Fruit fly (Drosophila melanogaster) whole organism, prepupa: ENCODE data around the gene CG5800.

Experiments
- Blimp-1 ChIP-seq: fragments of 200-800 bp; sonication (Bioruptor generic); optimal IDR thresholded peaks from 3 replicates; lab custom pipeline; 2017; ENCODE audit warnings: missing biosample characterization, missing genetic modification characterization, mild to moderate bottlenecking, moderate library complexity, missing genetic modification reagents
- CG10631 ChIP-seq: fragments of 200-800 bp; sonication (Bioruptor generic); optimal IDR thresholded peaks from 2 replicates; lab custom pipeline; 2016; ENCODE audit warnings: missing biosample characterization, missing genetic modification characterization
- CG10669 ChIP-seq: fragments of 200-800 bp; sonication (Bioruptor generic); optimal IDR thresholded peaks from 3 replicates; lab custom pipeline; 2018; ENCODE audit warnings: missing biosample characterization, mild to moderate bottlenecking, missing genetic modification characterization, moderate library complexity
- CG11294 ChIP-seq: fragments of 200-800 bp; sonication (Bioruptor generic); IDR thresholded peaks from 2 replicates; pipeline ENCODE4 v1.3.6; 2022; ENCODE audit warnings: missing biosample characterization, missing genetic modification characterization
- CG11902 ChIP-seq: fragments of 200-800 bp; sonication (Bioruptor generic); optimal IDR thresholded peaks from 3 replicates; lab custom pipeline; 2016; ENCODE audit warnings: missing biosample characterization, missing genetic modification characterization
- CG15336 ChIP-seq: fragments of 200-800 bp; sonication (Bioruptor generic); IDR thresholded peaks from 2 replicates; pipeline ENCODE4 v1.3.6; 2022; ENCODE audit warnings: missing biosample characterization, missing genetic modification characterization
- CG16779 ChIP-seq: fragments of 200-800 bp; sonication (Bioruptor generic); optimal IDR thresholded peaks from 3 replicates; lab custom pipeline; 2017; ENCODE audit warnings: missing biosample characterization, mild to moderate bottlenecking, missing genetic modification characterization
- CG3032 ChIP-seq: fragments of 200-800 bp; optimal IDR thresholded peaks from 2 replicates; lab custom pipeline; 2019; ENCODE audit warnings: missing biosample characterization, mild to moderate bottlenecking, missing genetic modification characterization, moderate library complexity
- CG31627 ChIP-seq: fragments of 200-800 bp; sonication (Bioruptor generic); optimal IDR thresholded peaks from 3 replicates; lab custom pipeline; 2016; ENCODE audit warnings: missing biosample characterization, missing genetic modification characterization
- CG32006 ChIP-seq: fragments of 200-800 bp; sonication (Bioruptor generic); optimal IDR thresholded peaks from 3 replicates; lab custom pipeline; 2017; ENCODE audit warnings: missing biosample characterization, mild to moderate bottlenecking, missing genetic modification characterization
- CG34406 ChIP-seq: fragments of 200-800 bp; sonication (Bioruptor generic); optimal IDR thresholded peaks from 3 replicates; lab custom pipeline; 2016; ENCODE audit warnings: missing biosample characterization, missing genetic modification characterization
- CG3919 ChIP-seq: fragments of 200-800 bp; sonication (Bioruptor generic); optimal IDR thresholded peaks from 3 replicates; lab custom pipeline; 2016; ENCODE audit warnings: missing biosample characterization, missing genetic modification characterization
- CG4318 ChIP-seq: fragments of 200-800 bp; sonication (Bioruptor generic); optimal IDR thresholded peaks from 3 replicates; lab custom pipeline; 2017; ENCODE audit warnings: missing biosample characterization, mild to moderate bottlenecking, missing genetic modification characterization
- CG6163 ChIP-seq: fragments of 200-800 bp; sonication (Bioruptor generic); IDR thresholded peaks from 3 replicates; pipeline ENCODE4 v1.3.6; 2022; ENCODE audit warnings: missing biosample characterization, missing genetic modification characterization
- CG6792 ChIP-seq: fragments of 200-800 bp; sonication (Bioruptor generic); optimal IDR thresholded peaks from 3 replicates; lab custom pipeline; 2016; ENCODE audit warnings: missing biosample characterization, missing genetic modification characterization
- CG6808 ChIP-seq: fragments of 200-800 bp; sonication (Bioruptor generic); optimal IDR thresholded peaks from 3 replicates; lab custom pipeline; 2017; ENCODE audit warnings: missing biosample characterization, missing genetic modification characterization, mild to moderate bottlenecking, moderate library complexity, missing genetic modification reagents
- CG6854 ChIP-seq: fragments of 200-800 bp; sonication (Bioruptor generic); optimal IDR thresholded peaks from 2 replicates; lab custom pipeline; 2017; ENCODE audit warnings: missing biosample characterization, mild to moderate bottlenecking, missing genetic modification characterization
- CG7368 ChIP-seq: fragments of 200-800 bp; sonication (Bioruptor generic); optimal IDR thresholded peaks from 3 replicates; lab custom pipeline; 2016; ENCODE audit warnings: missing biosample characterization, missing genetic modification characterization
- CG8119 ChIP-seq: fragments of 200-800 bp; sonication (Bioruptor generic); IDR thresholded peaks from 3 replicates; pipeline ENCODE4 v1.3.6; 2022; ENCODE audit warnings: missing biosample characterization, missing genetic modification characterization
- CG8319 ChIP-seq: fragments of 200-800 bp; sonication (Bioruptor generic); optimal IDR thresholded peaks from 3 replicates; lab custom pipeline; 2016; ENCODE audit warnings: missing biosample characterization, missing genetic modification characterization
- CG8632 ChIP-seq: fragments of 200-800 bp; sonication (Bioruptor generic); optimal IDR thresholded peaks from 3 replicates; lab custom pipeline; 2016; ENCODE audit warnings: missing biosample characterization, missing genetic modification characterization
- CG9139 ChIP-seq: fragments of 200-800 bp; sonication (Bioruptor generic); optimal IDR thresholded peaks from 3 replicates; lab custom pipeline; 2017; ENCODE audit warnings: missing biosample characterization, mild to moderate bottlenecking, missing genetic modification characterization
- Eip93F ChIP-seq: fragments of 200-800 bp; sonication (Bioruptor generic); optimal IDR thresholded peaks from 2 replicates; lab custom pipeline; 2016; ENCODE audit warnings: missing biosample characterization, mild to moderate bottlenecking, missing genetic modification characterization
- Ets96B ChIP-seq: fragments of 200-800 bp; optimal IDR thresholded peaks from 2 replicates; lab custom pipeline; 2019; ENCODE audit warnings: missing biosample characterization, mild to moderate bottlenecking, missing genetic modification characterization, moderate library complexity
- Hr39 ChIP-seq: fragments of 200-800 bp; sonication (Bioruptor generic); optimal IDR thresholded peaks from 2 replicates; lab custom pipeline; 2016; ENCODE audit warnings: missing biosample characterization, missing genetic modification characterization
- Hr4 ChIP-seq: fragments of 200-800 bp; sonication (Bioruptor generic); optimal IDR thresholded peaks from 3 replicates; lab custom pipeline; 2016; ENCODE audit warnings: missing biosample characterization, missing genetic modification characterization
- Lpt ChIP-seq: fragments of 200-800 bp; sonication (Bioruptor generic); optimal IDR thresholded peaks from 3 replicates; lab custom pipeline; 2016; ENCODE audit warnings: missing biosample characterization, missing genetic modification characterization
- Met ChIP-seq: fragments of 200-800 bp; sonication (Bioruptor generic); optimal IDR thresholded peaks from 3 replicates; lab custom pipeline; 2016; ENCODE audit warnings: missing biosample characterization, missing genetic modification characterization
- OdsH ChIP-seq: fragments of 200-800 bp; sonication (Bioruptor generic); optimal IDR thresholded peaks from 3 replicates; lab custom pipeline; 2016; ENCODE audit warnings: missing biosample characterization, missing genetic modification characterization
- Sox102F ChIP-seq: fragments of 200-800 bp; sonication (Bioruptor generic); optimal IDR thresholded peaks from 2 replicates; lab custom pipeline; 2016; ENCODE audit warnings: missing biosample characterization, mild to moderate bottlenecking, missing genetic modification characterization
- Sox14 ChIP-seq: fragments of 200-800 bp; sonication (Bioruptor generic); optimal IDR thresholded peaks from 3 replicates; lab custom pipeline; 2016; ENCODE audit warnings: missing biosample characterization, missing genetic modification characterization
- Sox15 ChIP-seq: fragments of 200-800 bp; sonication (Bioruptor generic); optimal IDR thresholded peaks from 3 replicates; lab custom pipeline; 2016; ENCODE audit warnings: missing biosample characterization, missing genetic modification characterization
- achi ChIP-seq: fragments of 200-800 bp; sonication (Bioruptor generic); optimal IDR thresholded peaks from 3 replicates; lab custom pipeline; 2016; ENCODE audit warnings: missing biosample characterization, missing genetic modification characterization
- acj6 ChIP-seq: fragments of 200-800 bp; sonication (Bioruptor generic); optimal IDR thresholded peaks from 3 replicates; lab custom pipeline; 2016; ENCODE audit warnings: missing biosample characterization, missing genetic modification characterization
- cyc ChIP-seq: fragments of 200-800 bp; sonication (Bioruptor generic); optimal IDR thresholded peaks from 3 replicates; lab custom pipeline; 2016; ENCODE audit warnings: missing biosample characterization, missing genetic modification characterization
- dsx ChIP-seq: fragments of 200-800 bp; optimal IDR thresholded peaks from 3 replicates; lab custom pipeline; 2019; ENCODE audit warnings: missing biosample characterization, mild to moderate bottlenecking, missing genetic modification characterization, moderate library complexity; ENCODE audit not compliant: poor library complexity, severe bottlenecking
- eg ChIP-seq: fragments of 200-800 bp; sonication (Bioruptor generic); IDR thresholded peaks from 3 replicates; pipeline ENCODE4 v1.3.6; 2022; ENCODE audit warnings: missing biosample characterization, missing genetic modification characterization
- esn ChIP-seq: fragments of 200-800 bp; sonication (Bioruptor generic); optimal IDR thresholded peaks from 2 replicates; lab custom pipeline; 2016; ENCODE audit warnings: missing biosample characterization, mild to moderate bottlenecking, missing genetic modification characterization, moderate library complexity
- fd59A ChIP-seq: fragments of 200-800 bp; sonication (Bioruptor generic); optimal IDR thresholded peaks from 2 replicates; lab custom pipeline; 2017; ENCODE audit warnings: missing biosample characterization, mild to moderate bottlenecking, missing genetic modification characterization, missing genetic modification reagents
- fd85E ChIP-seq: fragments of 200-800 bp; sonication (Bioruptor generic); optimal IDR thresholded peaks from 3 replicates; lab custom pipeline; 2016; ENCODE audit warnings: missing biosample characterization, missing genetic modification characterization
- fkh ChIP-seq: fragments of 200-800 bp; sonication (Bioruptor generic); optimal IDR thresholded peaks from 3 replicates; lab custom pipeline; 2017; ENCODE audit warnings: missing biosample characterization, mild to moderate bottlenecking, missing genetic modification characterization, moderate library complexity
- lz ChIP-seq: fragments of 200-800 bp; sonication (Bioruptor generic); optimal IDR thresholded peaks from 3 replicates; lab custom pipeline; 2016; ENCODE audit warnings: missing biosample characterization, missing genetic modification characterization
- net ChIP-seq: fragments of 200-800 bp; sonication (Bioruptor generic); optimal IDR thresholded peaks from 3 replicates; lab custom pipeline; 2016; ENCODE audit warnings: missing biosample characterization, missing genetic modification characterization
- pdm3 ChIP-seq: fragments of 200-800 bp; sonication (Bioruptor generic); optimal IDR thresholded peaks from 3 replicates; lab custom pipeline; 2016; ENCODE audit warnings: missing biosample characterization, missing genetic modification characterization
- spab ChIP-seq: fragments of 200-800 bp; sonication (Bioruptor generic); optimal IDR thresholded peaks from 2 replicates; lab custom pipeline; 2017; ENCODE audit warnings: missing biosample characterization, mild to moderate bottlenecking, missing genetic modification characterization, missing genetic modification reagents
- svp ChIP-seq: fragments of 200-800 bp; sonication (Bioruptor generic); peaks from one replicate; lab custom pipeline; 2016; ENCODE audit warnings: missing biosample characterization, missing genetic modification characterization
- vri ChIP-seq: fragments of 200-800 bp; sonication (Bioruptor generic); optimal IDR thresholded peaks from 3 replicates; lab custom pipeline; 2016; ENCODE audit warnings: missing biosample characterization, mild to moderate bottlenecking, missing genetic modification characterization

Gene CG5800

DNA sequence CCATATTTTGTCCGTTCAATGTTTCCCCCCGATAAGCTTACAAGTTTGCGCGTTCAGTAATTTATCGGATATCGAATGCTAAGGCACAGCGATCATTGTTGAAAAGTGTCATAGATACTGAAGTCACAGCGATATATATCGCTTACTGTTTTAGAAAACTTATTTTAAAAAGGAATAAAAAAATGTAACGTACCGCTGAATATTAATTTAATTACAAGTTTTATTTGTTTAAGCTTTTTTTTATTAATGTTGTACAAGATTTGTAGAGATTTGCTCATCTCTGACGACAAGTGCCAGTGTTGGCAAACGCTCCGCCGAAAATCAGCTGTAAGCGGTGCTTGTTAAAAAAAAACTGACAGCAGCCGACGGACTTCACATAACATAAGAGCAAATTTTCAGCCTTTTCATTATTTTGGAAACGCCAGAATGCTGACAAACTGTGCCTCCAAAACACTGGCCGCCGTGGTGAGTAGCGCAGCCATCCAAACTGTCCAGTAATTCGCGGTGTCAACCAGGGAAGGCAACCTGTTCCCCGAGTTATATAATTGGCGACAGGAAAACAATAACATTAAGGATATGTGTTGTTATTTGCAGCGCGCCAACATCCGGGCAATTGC is 4.0 kb upstream of the CG5800 start, which contains the start of the genes corolla and ND-24 (continued):
- no peak for TF ChIP-seq Met (GFP tag; lab: Kevin White, UChicago)
- TF ChIP-seq OdsH (GFP tag; lab: Kevin White, UChicago) = peak; percentile 73
- peak; percentile 49 for TF ChIP-seq Ets96B (tag; lab: Kevin White, UChicago)
- TF ChIP-seq CG8119 (GFP tag; lab: Robert Waterston, UW) = peak; percentile 45; the same call in 1 of the 3 replicates
- peak; percentile 90 for TF ChIP-seq achi (GFP tag; lab: Kevin White, UChicago)
- TF ChIP-seq Sox102F (GFP tag; lab: Kevin White, UChicago) = no peak
- TF ChIP-seq fd59A = peak; percentile 34
- peak; percentile 44 for TF ChIP-seq CG34406
- TF ChIP-seq CG4318 = no peak
- TF ChIP-seq Sox15 (GFP tag; lab: Kevin White, UChicago) = peak; percentile 32
- peak; percentile 51 for TF ChIP-seq CG3032 (tag; lab: Kevin White, UChicago)
- TF ChIP-seq CG11902 (GFP tag; lab: Kevin White, UChicago) = peak; percentile 45
- peak; percentile 80 for TF ChIP-seq CG6163 (GFP tag; lab: Robert Waterston, UW)
- TF ChIP-seq CG7368 (GFP tag; lab: Kevin White, UChicago) = no peak
- TF ChIP-seq pdm3 (GFP tag; lab: Kevin White, UChicago) = no peak
- no peak for TF ChIP-seq CG10669 (GFP tag; lab: Kevin White, UChicago)
- no peak for TF ChIP-seq CG16779 (tag; lab: Kevin White, UChicago)
- peak; percentile 71 for TF ChIP-seq Sox14 (GFP tag; lab: Kevin White, UChicago)
- TF ChIP-seq CG32006 = no peak
- TF ChIP-seq cyc (GFP tag; lab: Kevin White, UChicago) = peak; percentile 82
- peak; percentile 34 for TF ChIP-seq CG8319 (GFP tag; lab: Kevin White, UChicago)
- peak; percentile 72 for TF ChIP-seq acj6 (GFP tag; lab: Kevin White, UChicago)
- peak; percentile 44 for TF ChIP-seq CG8632 (GFP tag; lab: Kevin White, UChicago)
- peak; percentile 67 for TF ChIP-seq CG6792
- TF ChIP-seq eg (GFP tag; lab: Robert Waterston, UW) = peak; percentile 86
- TF ChIP-seq svp (GFP tag; lab: Kevin White, UChicago) = no peak
- peak; percentile 43; the same call in 1 of the 2 replicates for TF ChIP-seq CG11294 (GFP tag; lab: Robert Waterston, UW)
- no peak for TF ChIP-seq Blimp-1 (GFP tag; lab: Kevin White, UChicago)
- no peak for TF ChIP-seq CG9139 (GFP tag; lab: Kevin White, UChicago)
- TF ChIP-seq fd85E = no peak
- peak; percentile 85 for TF ChIP-seq CG10631
- peak; percentile 61 for TF ChIP-seq CG15336
- TF ChIP-seq Eip93F = no peak
- peak; percentile 84 for TF ChIP-seq esn (GFP tag; lab: Kevin White, UChicago)
- TF ChIP-seq CG6854 = no peak
- TF ChIP-seq spab (GFP tag; lab: Kevin White, UChicago) = no peak
- peak; percentile 85 for TF ChIP-seq lz (GFP tag; lab: Kevin White, UChicago)
- peak; percentile 15 for TF ChIP-seq dsx (GFP tag; lab: Kevin White, UChicago)
- TF ChIP-seq Lpt = peak; percentile 52

DNA sequence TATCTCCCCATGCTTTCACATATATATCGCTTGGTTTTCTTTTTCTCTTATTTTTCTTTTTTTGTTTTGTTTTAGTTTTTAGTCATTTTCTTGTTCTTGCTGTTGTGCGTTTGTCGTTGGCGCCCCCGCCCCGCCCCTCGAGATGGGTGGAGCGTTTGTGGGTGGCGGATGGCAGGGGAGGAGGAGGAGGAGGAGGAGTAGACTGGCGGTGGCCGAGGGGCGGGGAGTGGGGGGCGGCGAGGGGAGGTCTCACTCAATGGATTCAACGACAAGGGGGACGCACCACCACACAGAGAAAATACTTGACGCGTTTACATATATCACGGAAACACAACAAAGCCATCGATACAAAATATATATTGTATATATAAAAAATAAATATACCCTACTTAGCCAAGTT is 4.8 kb downstream of the CG5800 start:
- TF ChIP-seq vri (GFP tag; lab: Kevin White, UChicago) (no peak), Hr4 (GFP tag; lab: Kevin White, UChicago) (no peak), CG6808 (no peak), OdsH (GFP tag; lab: Kevin White, UChicago) (no peak), CG6792 (no peak), CG31627 (no peak), dsx (GFP tag; lab: Kevin White, UChicago) (no peak), fkh (GFP tag; lab: Kevin White, UChicago) (no peak), Sox102F (GFP tag; lab: Kevin White, UChicago) (no peak), CG4318 (no peak), cyc (GFP tag; lab: Kevin White, UChicago) (no peak), CG3919 (no peak), net (GFP tag; lab: Kevin White, UChicago) (no peak), spab (GFP tag; lab: Kevin White, UChicago) (no peak), Sox15 (GFP tag; lab: Kevin White, UChicago) (no peak), fd85E (no peak), svp (GFP tag; lab: Kevin White, UChicago) (no peak), CG10669 (GFP tag; lab: Kevin White, UChicago) (no peak), CG32006 (no peak), Hr39 (GFP tag; lab: Kevin White, UChicago) (no peak)
- TF ChIP-seq, all 60 proteins: peak for 0
